Fruit fly (Drosophila melanogaster): Measurements from ENCODE around the gene CG14636.

The CG14636 gene

dm6 chr3R:4215264-4215993 lies at the start of gene CG14636 (continued):
- peak; percentile 70 for TF ChIP-seq Sox15 (GFP tag; optimal IDR thresholded peaks at IDR 0.05)
- peak; percentile 18 for TF ChIP-seq Hr38 (GFP tag; optimal IDR thresholded peaks at IDR 0.05)
- peak; percentile 77 for TF ChIP-seq CG7368 (GFP tag; optimal IDR thresholded peaks at IDR 0.05)
- peak; percentile 43 for TF ChIP-seq CG6808 (GFP tag; optimal IDR thresholded peaks at IDR 0.05)
- peak; percentile 72 for TF ChIP-seq Hr39 (GFP tag; optimal IDR thresholded peaks at IDR 0.05)
- peak; percentile 68 for TF ChIP-seq topi (GFP tag; optimal IDR thresholded peaks at IDR 0.05)
- peak; percentile 56 for TF ChIP-seq Ets21C (GFP tag; optimal IDR thresholded peaks at IDR 0.05)
- TF ChIP-seq CG11762 (GFP tag; optimal IDR thresholded peaks at IDR 0.05; ENCODE audit: insufficient read depth) = peak; percentile 71
- TF ChIP-seq CG8319 (GFP tag; optimal IDR thresholded peaks at IDR 0.05) = peak; percentile 66

dm6 chr3R:4256672-4257071 lies 41.6 kb upstream of the CG14636 start, which contains the start of gene Or82a:
TSS of gene Or82a (plus strand) at chr3R:4256972.
- TF ChIP-seq ss (GFP tag; optimal IDR thresholded peaks at IDR 0.05) (no peak), Eip78C (GFP tag) (no peak), fkh (GFP tag; optimal IDR thresholded peaks at IDR 0.05) (no peak), Eip75B (GFP tag; optimal IDR thresholded peaks at IDR 0.05) (no peak), Lpt (GFP tag; optimal IDR thresholded peaks at IDR 0.05) (no peak), CG3032 (tag; optimal IDR thresholded peaks at IDR 0.05) (no peak), Ets21C (GFP tag; optimal IDR thresholded peaks at IDR 0.05) (no peak), Sox15 (GFP tag; optimal IDR thresholded peaks at IDR 0.05) (no peak), CG6163 (GFP tag; IDR thresholded peaks at IDR 0.05) (no peak), fd85E (GFP tag; optimal IDR thresholded peaks at IDR 0.05) (no peak), CG1621 (tag; optimal IDR thresholded peaks at IDR 0.05) (no peak), OdsH (GFP tag; optimal IDR thresholded peaks at IDR 0.05) (no peak), CG6276 (GFP tag; optimal IDR thresholded peaks at IDR 0.05) (no peak), CG11294 (GFP tag; IDR thresholded peaks at IDR 0.05) (no peak)

dm6 chr3R:4254408-4254807 lies 39.3 kb upstream of the CG14636 start, which contains the start of gene TwdlV:
TSS of gene TwdlV (plus strand) at chr3R:4254708.
- TF ChIP-seq eg (GFP tag; IDR thresholded peaks at IDR 0.05) (no peak), CG7368 (GFP tag; optimal IDR thresholded peaks at IDR 0.05) (no peak), CG11762 (GFP tag; optimal IDR thresholded peaks at IDR 0.05; ENCODE audit: insufficient read depth) (no peak), net (GFP tag; optimal IDR thresholded peaks at IDR 0.05) (no peak), Sox102F (GFP tag; optimal IDR thresholded peaks at IDR 0.05) (no peak), CG6163 (GFP tag; IDR thresholded peaks at IDR 0.05) (no peak), CG6792 (GFP tag; optimal IDR thresholded peaks at IDR 0.05) (no peak), Ets96B (tag; optimal IDR thresholded peaks at IDR 0.05) (no peak), fd85E (GFP tag; optimal IDR thresholded peaks at IDR 0.05) (no peak), CG6276 (GFP tag; optimal IDR thresholded peaks at IDR 0.05) (no peak), lz (GFP tag; optimal IDR thresholded peaks at IDR 0.05) (no peak), Sox15 (GFP tag; optimal IDR thresholded peaks at IDR 0.05) (no peak), CG34406 (GFP tag; optimal IDR thresholded peaks at IDR 0.05) (no peak), CG8319 (GFP tag; optimal IDR thresholded peaks at IDR 0.05) (no peak), CG8632 (GFP tag; optimal IDR thresholded peaks at IDR 0.05) (no peak), ss (GFP tag; optimal IDR thresholded peaks at IDR 0.05) (no peak), CG15336 (GFP tag; IDR thresholded peaks at IDR 0.05) (no peak)

- TF ChIP-seq spab (GFP tag; optimal IDR thresholded peaks at IDR 0.05) (no peak), topi (GFP tag; optimal IDR thresholded peaks at IDR 0.05) (no peak), esn (GFP tag; optimal IDR thresholded peaks at IDR 0.05) (no peak), CG15336 (GFP tag; IDR thresholded peaks at IDR 0.05) (no peak), Blimp-1 (GFP tag; optimal IDR thresholded peaks at IDR 0.05) (no peak), CG31627 (GFP tag; optimal IDR thresholded peaks at IDR 0.05) (no peak), cyc (GFP tag; optimal IDR thresholded peaks at IDR 0.05) (no peak), Hr39 (GFP tag; optimal IDR thresholded peaks at IDR 0.05) (no peak), CG6854 (GFP tag; optimal IDR thresholded peaks at IDR 0.05) (no peak), salr (GFP tag; optimal IDR thresholded peaks at IDR 0.05) (no peak), dsx (GFP tag; optimal IDR thresholded peaks at IDR 0.05; ENCODE audit: poor library complexity, severe bottlenecking) (no peak), CG34406 (GFP tag; optimal IDR thresholded peaks at IDR 0.05) (no peak), lz (GFP tag; optimal IDR thresholded peaks at IDR 0.05) (no peak), Sox15 (GFP tag; optimal IDR thresholded peaks at IDR 0.05) (no peak), fd85E (GFP tag; optimal IDR thresholded peaks at IDR 0.05) (no peak), OdsH (GFP tag; optimal IDR thresholded peaks at IDR 0.05) (no peak), vri (GFP tag; optimal IDR thresholded peaks at IDR 0.05) (no peak), CG3919 (GFP tag; optimal IDR thresholded peaks at IDR 0.05) (no peak)
Observed at dm6 chr3R:4252943-4253342, 37.8 kb upstream of the CG14636 start, which contains the start of gene CG14644. TSS of gene CG14644 (minus strand) at chr3R:4253043.
